Fruit fly (Drosophila melanogaster) whole organism, adult: Measurements from ENCODE around the gene CG2975.

Experiments used
- CG11617 ChIP-seq: fragments of 200-800 bp; sonication (Bioruptor generic); optimal IDR thresholded peaks from 2 replicates; lab custom pipeline; 2017; ENCODE audit warnings: mild to moderate bottlenecking, missing biosample characterization, missing genetic modification reagents, missing genetic modification characterization
- CG12768 ChIP-seq: fragments of 200-800 bp; sonication (Bioruptor generic); optimal IDR thresholded peaks from 2 replicates; lab custom pipeline; 2017; ENCODE audit warnings: missing biosample characterization, missing genetic modification characterization, mild to moderate bottlenecking, moderate library complexity, missing genetic modification reagents
- CG14711 ChIP-seq: fragments of 200-800 bp; sonication (Bioruptor generic); optimal IDR thresholded peaks from 2 replicates; lab custom pipeline; 2018; ENCODE audit warnings: missing biosample characterization, mild to moderate bottlenecking, missing genetic modification characterization, moderate library complexity
- CG1620 ChIP-seq: fragments of 200-800 bp; sonication (Bioruptor generic); optimal IDR thresholded peaks from 2 replicates; lab custom pipeline; 2016; ENCODE audit warnings: missing biosample characterization, missing genetic modification characterization
- CG33017 ChIP-seq: fragments of 200-800 bp; sonication (Bioruptor generic); optimal IDR thresholded peaks from 2 replicates; lab custom pipeline; 2018; ENCODE audit warnings: missing biosample characterization, mild to moderate bottlenecking, missing genetic modification characterization, moderate library complexity
- CG5204 ChIP-seq: fragments of 200-800 bp; sonication (Bioruptor generic); optimal IDR thresholded peaks from 2 replicates; lab custom pipeline; 2016; ENCODE audit warnings: missing biosample characterization, missing genetic modification characterization
- CG7045 ChIP-seq: fragments of 200-800 bp; sonication (Bioruptor generic); optimal IDR thresholded peaks from 2 replicates; lab custom pipeline; 2017; ENCODE audit warnings: missing biosample characterization, mild to moderate bottlenecking, missing genetic modification characterization
- CG7101 ChIP-seq: fragments of 200-800 bp; sonication (Bioruptor generic); optimal IDR thresholded peaks from 2 replicates; lab custom pipeline; 2018; ENCODE audit warnings: missing biosample characterization, mild to moderate bottlenecking, missing genetic modification characterization, moderate library complexity
- Clk ChIP-seq: fragments of 200-800 bp; sonication (Bioruptor generic); optimal IDR thresholded peaks from 2 replicates; lab custom pipeline; 2017; ENCODE audit warnings: missing biosample characterization, missing genetic modification characterization
- Crg-1 ChIP-seq: fragments of 200-800 bp; sonication (Bioruptor generic); optimal IDR thresholded peaks from 2 replicates; lab custom pipeline; 2016; ENCODE audit warnings: missing biosample characterization, missing genetic modification characterization
- Hr96 ChIP-seq: fragments of 200-800 bp; sonication (Bioruptor generic); optimal IDR thresholded peaks from 2 replicates; lab custom pipeline; 2016; ENCODE audit warnings: missing biosample characterization, missing genetic modification characterization
- Mnt ChIP-seq: fragments of 200-800 bp; sonication (Bioruptor generic); optimal IDR thresholded peaks from 2 replicates; lab custom pipeline; 2016; ENCODE audit warnings: missing biosample characterization, mild to moderate bottlenecking, missing genetic modification characterization
- bab1 ChIP-seq: fragments of 200-800 bp; sonication (Bioruptor generic); optimal IDR thresholded peaks from 3 replicates; lab custom pipeline; 2019; ENCODE audit warnings: missing biosample characterization, mild to moderate bottlenecking, missing genetic modification characterization, moderate library complexity
- cic ChIP-seq: fragments of 200-800 bp; sonication (Bioruptor generic); optimal IDR thresholded peaks from 2 replicates; lab custom pipeline; 2017; ENCODE audit warnings: missing biosample characterization, mild to moderate bottlenecking, missing genetic modification characterization, moderate library complexity
- cnc ChIP-seq, 2 experiments: fragments of >200 bp; optimal IDR thresholded peaks; 2 replicates each; lab custom pipeline; 2017
- kay ChIP-seq: fragments of 200-800 bp; sonication (Bioruptor generic); peaks from one replicate; lab custom pipeline; 2016; ENCODE audit warnings: missing biosample characterization, missing genetic modification characterization, borderline replicate concordance
- ovo ChIP-seq: fragments of 200-800 bp; sonication (Bioruptor generic); optimal IDR thresholded peaks from 2 replicates; lab custom pipeline; 2016; ENCODE audit warnings: missing biosample characterization, missing genetic modification characterization
- pad ChIP-seq: fragments of 200-800 bp; sonication (Bioruptor generic); optimal IDR thresholded peaks from 3 replicates; lab custom pipeline; 2017; ENCODE audit warnings: missing biosample characterization, missing genetic modification characterization, mild to moderate bottlenecking, moderate library complexity, missing genetic modification reagents
- tj ChIP-seq: fragments of 200-800 bp; sonication (Bioruptor generic); optimal IDR thresholded peaks from 3 replicates; lab custom pipeline; 2017; ENCODE audit warnings: missing biosample characterization, mild to moderate bottlenecking, missing genetic modification characterization, moderate library complexity
- toe ChIP-seq: fragments of 200-800 bp; sonication (Bioruptor generic); optimal IDR thresholded peaks from 2 replicates; lab custom pipeline; 2016; ENCODE audit warnings: missing biosample characterization, missing genetic modification characterization

CG2975 gene

dm6 chr2L:2862621-2862962 lies 22.7 kb downstream of the CG2975 start:
- TF ChIP-seq cnc (optimal IDR thresholded peaks at IDR 0.05; lab: Kevin White, UChicago) (no peak), CG7101 (tag; lab: Kevin White, UChicago) (no peak), CG11617 (no peak), pad (GFP tag; lab: Kevin White, UChicago) (no peak), bab1 (GFP tag; lab: Kevin White, UChicago) (no peak), CG14711 (tag; lab: Kevin White, UChicago) (no peak), CG5204 (GFP tag; lab: Kevin White, UChicago) (no peak), CG1620 (GFP tag; lab: Kevin White, UChicago) (no peak), Mnt (GFP tag; lab: Kevin White, UChicago) (no peak), kay (GFP tag; lab: Kevin White, UChicago) (no peak), Clk (GFP tag; lab: Kevin White, UChicago) (no peak), ovo (GFP tag; lab: Kevin White, UChicago) (no peak), CG33017 (tag; lab: Kevin White, UChicago) (no peak), cic (GFP tag; lab: Kevin White, UChicago) (no peak)

- TF ChIP-seq cic (GFP tag; lab: Kevin White, UChicago) = no peak
- no peak for TF ChIP-seq Hr96 (GFP tag; lab: Kevin White, UChicago)
- TF ChIP-seq Mnt (GFP tag; lab: Kevin White, UChicago) = no peak
- no peak for TF ChIP-seq Crg-1 (GFP tag; lab: Kevin White, UChicago)
- no peak for TF ChIP-seq CG14711 (tag; lab: Kevin White, UChicago)
- TF ChIP-seq CG5204 (GFP tag; lab: Kevin White, UChicago) = no peak
- TF ChIP-seq CG7101 (tag; lab: Kevin White, UChicago) = peak; percentile 11
- TF ChIP-seq Clk (GFP tag; lab: Kevin White, UChicago) = no peak
- peak; percentile 68 for TF ChIP-seq CG12768 (GFP tag; lab: Kevin White, UChicago)
- TF ChIP-seq CG11617 = no peak
- TF ChIP-seq bab1 (GFP tag; lab: Kevin White, UChicago) = no peak
- no peak for TF ChIP-seq toe (GFP tag; lab: Kevin White, UChicago)
- TF ChIP-seq CG33017 (tag; lab: Kevin White, UChicago) = no peak
- TF ChIP-seq tj (GFP tag; lab: Kevin White, UChicago) = no peak
- no peak for TF ChIP-seq pad (GFP tag; lab: Kevin White, UChicago)
- peak; percentile 8 for TF ChIP-seq CG7045 (GFP tag; lab: Kevin White, UChicago)
- no peak for TF ChIP-seq cnc (optimal IDR thresholded peaks at IDR 0.05; lab: Kevin White, UChicago)
- TF ChIP-seq kay (GFP tag; lab: Kevin White, UChicago) = peak; percentile 23
- TF ChIP-seq ovo (GFP tag; lab: Kevin White, UChicago) = no peak
- no peak for TF ChIP-seq CG1620 (GFP tag; lab: Kevin White, UChicago)
These were observed 24.7 kb downstream of the CG2975 start for dm6 chr2L:2864601-2865000.

- TF ChIP-seq cic (GFP tag; lab: Kevin White, UChicago) (peak; percentile 77), CG11617 (no peak), CG14711 (tag; lab: Kevin White, UChicago) (no peak), CG33017 (tag; lab: Kevin White, UChicago) (peak; percentile 23), pad (GFP tag; lab: Kevin White, UChicago) (no peak), CG12768 (GFP tag; lab: Kevin White, UChicago) (no peak), ovo (GFP tag; lab: Kevin White, UChicago) (no peak), toe (GFP tag; lab: Kevin White, UChicago) (no peak), kay (GFP tag; lab: Kevin White, UChicago) (peak; percentile 81), cnc (optimal IDR thresholded peaks at IDR 0.05; lab: Kevin White, UChicago) (no peak), Clk (GFP tag; lab: Kevin White, UChicago) (no peak), Hr96 (GFP tag; lab: Kevin White, UChicago) (peak; percentile 52), CG5204 (GFP tag; lab: Kevin White, UChicago) (no peak), Crg-1 (GFP tag; lab: Kevin White, UChicago) (no peak), CG7101 (tag; lab: Kevin White, UChicago) (no peak), CG7045 (GFP tag; lab: Kevin White, UChicago) (no peak), CG1620 (GFP tag; lab: Kevin White, UChicago) (no peak), Mnt (GFP tag; lab: Kevin White, UChicago) (no peak), bab1 (GFP tag; lab: Kevin White, UChicago) (no peak), tj (GFP tag; lab: Kevin White, UChicago) (no peak)
These were observed 25.8 kb downstream of the CG2975 start for dm6 chr2L:2865560-2866309.

dm6 chr2L:2869008-2869702 lies 29.2 kb downstream of the CG2975 start, which contains the start of gene CG8813:
Gene CG8813, plus strand, starts transcription at chr2L:2869652.
- TF ChIP-seq CG11617 (no peak), CG33017 (tag; lab: Kevin White, UChicago) (no peak), Crg-1 (GFP tag; lab: Kevin White, UChicago) (no peak), CG14711 (tag; lab: Kevin White, UChicago) (no peak), toe (GFP tag; lab: Kevin White, UChicago) (no peak), kay (GFP tag; lab: Kevin White, UChicago) (no peak), tj (GFP tag; lab: Kevin White, UChicago) (no peak), CG12768 (GFP tag; lab: Kevin White, UChicago) (no peak), cnc (optimal IDR thresholded peaks at IDR 0.05; lab: Kevin White, UChicago) (no peak), bab1 (GFP tag; lab: Kevin White, UChicago) (no peak), pad (GFP tag; lab: Kevin White, UChicago) (no peak), Hr96 (GFP tag; lab: Kevin White, UChicago) (no peak), ovo (GFP tag; lab: Kevin White, UChicago) (no peak), Clk (GFP tag; lab: Kevin White, UChicago) (no peak), CG5204 (GFP tag; lab: Kevin White, UChicago) (no peak), CG7101 (tag; lab: Kevin White, UChicago) (no peak), CG1620 (GFP tag; lab: Kevin White, UChicago) (no peak), CG7045 (GFP tag; lab: Kevin White, UChicago) (no peak)
